5 worm cellular contexts compared by ENCODE assay signal in genomic region chrV:13879241-13879640, ce11.
TF ChIP-seq lines count a peak whose summit lies in the region.

Gene lbp-7, plus strand, starts transcription at chrV:13879552.

TF ChIP-seq in whole organism, L1 larva, 84 proteins besides CTCF, POLR2A, EP300 and RAD21:
- TF ChIP-seq elt-3 (tag; optimal IDR thresholded peaks at IDR 0.05; lab: Kevin White, UChicago) (no peak), aly-2 (tag; optimal IDR thresholded peaks at IDR 0.05; lab: Kevin White, UChicago) (no peak), alr-1 (tag; optimal IDR thresholded peaks at IDR 0.05; lab: Kevin White, UChicago; ENCODE audit: borderline replicate concordance) (no peak), unc-98 (GFP tag; IDR thresholded peaks at IDR 0.05; lab: Robert Waterston, UW) (no peak), dsc-1 (tag; optimal IDR thresholded peaks at IDR 0.05; lab: Kevin White, UChicago) (no peak), nhr-77 (tag; optimal IDR thresholded peaks at IDR 0.05; lab: Kevin White, UChicago) (no peak), ceh-90 (tag; optimal IDR thresholded peaks at IDR 0.05; lab: Kevin White, UChicago) (no peak), tlp-1 (tag; optimal IDR thresholded peaks at IDR 0.05; lab: Kevin White, UChicago) (peak; percentile 8), irx-1 (tag; optimal IDR thresholded peaks at IDR 0.05; lab: Kevin White, UChicago) (no peak), elt-2 (tag; optimal IDR thresholded peaks at IDR 0.05; lab: Kevin White, UChicago) (peak; percentile 86), nhr-20 (tag; optimal IDR thresholded peaks at IDR 0.05; lab: Kevin White, UChicago) (peak; percentile 5), isw-1 (GFP tag; IDR thresholded peaks at IDR 0.05; lab: Robert Waterston, UW) (no peak), nhr-71 (tag; optimal IDR thresholded peaks at IDR 0.05; lab: Kevin White, UChicago) (no peak)

TF ChIP-seq in whole organism, L2 larva, 48 proteins besides CTCF, POLR2A, EP300 and RAD21:
- TF ChIP-seq lin-39 (tag; optimal IDR thresholded peaks at IDR 0.05; lab: Kevin White, UChicago) (no peak), zag-1 (tag; optimal IDR thresholded peaks at IDR 0.05; lab: Kevin White, UChicago) (no peak), nhr-11 (tag; optimal IDR thresholded peaks at IDR 0.05; lab: Kevin White, UChicago) (no peak), sma-9 (GFP tag; optimal IDR thresholded peaks at IDR 0.05; lab: Kevin White, UChicago) (peak; percentile 70), sma-9 (tag; optimal IDR thresholded peaks at IDR 0.05; lab: Kevin White, UChicago) (no peak), fos-1 (tag; optimal IDR thresholded peaks at IDR 0.05; lab: Kevin White, UChicago) (peak; percentile 94), gmeb-1 (tag; optimal IDR thresholded peaks at IDR 0.05; lab: Kevin White, UChicago) (no peak), crh-2 (tag; optimal IDR thresholded peaks at IDR 0.05; lab: Kevin White, UChicago) (peak; percentile 66), dmd-4 (tag; optimal IDR thresholded peaks at IDR 0.05; lab: Kevin White, UChicago) (no peak), unc-55 (GFP tag; optimal IDR thresholded peaks at IDR 0.05; lab: Kevin White, UChicago) (no peak), nhr-77 (tag; optimal IDR thresholded peaks at IDR 0.05; lab: Kevin White, UChicago) (no peak)

TF ChIP-seq in whole organism, L3 larva, 47 proteins besides CTCF, POLR2A, EP300 and RAD21:
- TF ChIP-seq ZK546.5 (tag; optimal IDR thresholded peaks at IDR 0.05; lab: Kevin White, UChicago) (no peak), lin-15B (tag; optimal IDR thresholded peaks at IDR 0.05; lab: Kevin White, UChicago) (no peak), nhr-237 (tag; optimal IDR thresholded peaks at IDR 0.05; lab: Kevin White, UChicago) (no peak), jun-1 (tag; optimal IDR thresholded peaks at IDR 0.05; lab: Kevin White, UChicago) (peak; percentile 23), pqm-1 (tag; optimal IDR thresholded peaks at IDR 0.05; lab: Kevin White, UChicago) (peak; percentile 94), elt-2 (tag; optimal IDR thresholded peaks at IDR 0.05; lab: Kevin White, UChicago) (peak; percentile 93), pha-4 (tag; optimal IDR thresholded peaks at IDR 0.05; lab: Kevin White, UChicago) (peak; percentile 41)

TF ChIP-seq in whole organism, L4 larva, 104 proteins besides CTCF, POLR2A, EP300 and RAD21:
- peak; percentile 5 for TF ChIP-seq nhr-77 (tag; optimal IDR thresholded peaks at IDR 0.05; lab: Kevin White, UChicago)
- TF ChIP-seq php-3 (GFP tag; IDR thresholded peaks at IDR 0.05; lab: Robert Waterston, UW), result peak; percentile 62; the same call in 1 of the 2 replicates
- no peak for TF ChIP-seq ceh-20 (GFP tag; IDR thresholded peaks at IDR 0.05; lab: Robert Waterston, UW)
- no peak for TF ChIP-seq duxl-1 (tag; optimal IDR thresholded peaks at IDR 0.05; lab: Kevin White, UChicago; ENCODE audit: poor library complexity)
- no peak for TF ChIP-seq jun-1 (tag; optimal IDR thresholded peaks at IDR 0.05; lab: Kevin White, UChicago)
- peak; percentile 55 for TF ChIP-seq hlh-11 (tag; optimal IDR thresholded peaks at IDR 0.05; lab: Kevin White, UChicago)
- TF ChIP-seq pqm-1 (tag; optimal IDR thresholded peaks at IDR 0.05; lab: Kevin White, UChicago), result peak; percentile 70
- TF ChIP-seq nhr-6 (tag; optimal IDR thresholded peaks at IDR 0.05; lab: Kevin White, UChicago), result peak; percentile 31
- peak in 1 of 2 experiments; percentile 39 for TF ChIP-seq unc-62 (GFP tag; optimal IDR thresholded peaks at IDR 0.05 in 1 of 2; lab: Kevin White, UChicago)
- TF ChIP-seq unc-62 (tag; optimal IDR thresholded peaks at IDR 0.05; lab: Kevin White, UChicago), result no peak
- peak; percentile 31 for TF ChIP-seq aha-1 (tag; lab: Kevin White, UChicago)
- peak; percentile 63 for TF ChIP-seq nhr-28 (tag; optimal IDR thresholded peaks at IDR 0.05; lab: Kevin White, UChicago)
- TF ChIP-seq dve-1 (tag; optimal IDR thresholded peaks at IDR 0.05; lab: Kevin White, UChicago; ENCODE audit: insufficient read depth), result peak; percentile 49
- no peak for TF ChIP-seq attf-4 (tag; optimal IDR thresholded peaks at IDR 0.05; lab: Kevin White, UChicago)
- TF ChIP-seq tra-1 (GFP tag; IDR thresholded peaks at IDR 0.05; lab: Robert Waterston, UW), result 0 out of 2 replicates have a peak, but pooled peaks have one; percentile 25
- no peak for TF ChIP-seq daf-16 (GFP tag; optimal IDR thresholded peaks at IDR 0.05; lab: Kevin White, UChicago)
- peak; percentile 79 for TF ChIP-seq daf-16 (tag; optimal IDR thresholded peaks at IDR 0.05; lab: Kevin White, UChicago)
- TF ChIP-seq dmd-6 (GFP tag; IDR thresholded peaks at IDR 0.05; lab: Robert Waterston, UW), result peak; percentile 81

TF ChIP-seq in whole organism, young adult, 124 proteins besides CTCF, POLR2A, EP300 and RAD21:
- TF ChIP-seq nhr-80 (tag; optimal IDR thresholded peaks at IDR 0.05; lab: Kevin White, UChicago), result peak; percentile 61
- TF ChIP-seq ceh-40 (GFP tag; IDR thresholded peaks at IDR 0.05; lab: Robert Waterston, UW), result no peak
